Worm (Caenorhabditis elegans) whole organism, L4/young adult: ENCODE measurements around the gene best-19.

Source experiments
- W03F9.2 ChIP-seq: fragments of 150-350 bp; optimal IDR thresholded peaks from 2 replicates; lab custom pipeline; 2014; ENCODE audit warnings: missing biosample characterization, missing genetic modification characterization
- him-1 ChIP-seq: sonication (generic microtip); optimal IDR thresholded peaks from 2 replicates; lab custom pipeline; 2016; ENCODE audit warnings: missing genotype, missing genetic modification reagents, missing genetic modification characterization, missing compliant biosample characterization

DNA sequence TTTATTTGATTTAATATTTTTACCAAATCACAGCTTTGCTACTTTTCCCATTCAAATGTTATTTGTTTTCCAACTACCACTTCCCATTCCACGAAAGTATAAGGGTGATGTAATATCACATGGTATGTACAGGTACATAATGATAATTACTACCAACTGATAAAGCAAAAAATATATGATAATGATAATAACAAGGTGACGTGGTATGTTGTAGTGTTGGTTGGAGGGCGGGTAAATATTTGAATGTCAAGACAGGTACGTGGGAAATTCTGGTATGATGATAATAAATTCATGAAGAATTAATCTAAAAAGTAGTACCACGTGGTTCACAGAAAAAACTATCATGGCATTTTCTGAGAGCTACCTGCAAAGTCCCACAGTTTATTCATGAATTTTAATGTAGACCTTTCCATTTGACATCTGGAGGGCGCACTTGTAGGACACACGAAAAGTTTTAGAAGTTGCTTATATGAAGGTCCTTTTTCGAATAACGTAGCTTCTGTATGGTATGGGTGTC lies 8.5 kb downstream of the best-19 start:
- no peak for TF ChIP-seq him-1 (tag; lab: Kevin White, UChicago)
- TF ChIP-seq W03F9.2 = no peak
